Fruit fly (Drosophila melanogaster): ENCODE results near the gene Nup153.

Nup153 gene

DNA sequence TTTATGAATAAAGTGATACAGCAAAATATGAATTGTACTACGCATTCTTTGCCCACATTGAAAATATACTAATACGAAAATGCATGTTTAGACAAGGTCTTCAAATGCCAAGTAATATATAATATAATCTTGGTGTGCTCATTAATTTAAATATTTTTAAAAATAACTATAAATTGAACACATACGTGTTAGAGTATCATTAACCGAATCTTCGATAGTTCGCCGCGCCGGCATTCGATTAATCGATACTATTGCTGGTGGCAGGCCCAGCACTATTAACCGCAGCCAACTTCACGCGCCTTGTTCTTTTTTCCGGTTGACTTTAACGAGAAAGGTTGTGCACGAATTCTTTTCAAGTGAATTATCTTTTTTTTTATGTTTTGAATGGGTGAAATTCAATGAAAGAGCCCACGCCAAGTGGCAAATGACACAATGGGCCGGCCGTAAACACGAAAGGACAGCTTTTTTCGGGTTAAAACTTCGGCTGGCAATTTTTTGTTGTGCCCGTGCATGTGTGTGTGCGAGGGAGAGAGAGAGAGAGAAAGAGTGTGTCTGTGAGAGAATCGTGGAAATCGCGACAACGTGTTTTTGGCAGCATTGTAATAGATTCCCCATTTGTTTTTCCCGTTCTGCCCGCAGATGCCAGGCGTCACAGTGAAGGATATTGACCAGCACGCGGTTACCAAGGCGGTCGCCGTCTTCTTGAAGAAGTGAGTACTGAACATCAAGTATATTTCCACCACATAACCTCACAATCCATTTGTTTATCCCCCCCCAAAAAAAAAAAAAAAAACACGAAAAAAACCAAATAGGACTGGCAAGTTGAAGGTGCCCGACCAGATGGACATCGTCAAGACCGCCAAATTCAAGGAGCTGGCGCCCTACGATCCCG lies 38.8 kb downstream of the Nup153 start, which contains the start of gene RpS19a (continued):
- TF ChIP-seq cyc (GFP tag; optimal IDR thresholded peaks at IDR 0.05) (peak; percentile 50), Eip93F (GFP tag; optimal IDR thresholded peaks at IDR 0.05) (no peak), Ets96B (tag; optimal IDR thresholded peaks at IDR 0.05) (peak; percentile 17), Eip78C (GFP tag) (peak; percentile 89), CG6808 (GFP tag; optimal IDR thresholded peaks at IDR 0.05) (peak; percentile 72), svp (GFP tag) (peak; percentile 77), fkh (GFP tag; optimal IDR thresholded peaks at IDR 0.05) (no peak), CG6163 (GFP tag; IDR thresholded peaks at IDR 0.05) (peak; percentile 83), CG11762 (GFP tag; optimal IDR thresholded peaks at IDR 0.05; ENCODE audit: insufficient read depth) (peak; percentile 32), CG8119 (GFP tag; IDR thresholded peaks at IDR 0.05) (no peak), CG10669 (GFP tag; optimal IDR thresholded peaks at IDR 0.05) (peak; percentile 74), CG3032 (tag; optimal IDR thresholded peaks at IDR 0.05) (peak; percentile 14), fd85E (GFP tag; optimal IDR thresholded peaks at IDR 0.05) (peak; percentile 58), CG11294 (GFP tag; IDR thresholded peaks at IDR 0.05) (no peak), Lpt (GFP tag; optimal IDR thresholded peaks at IDR 0.05) (peak; percentile 11), CG6276 (GFP tag; optimal IDR thresholded peaks at IDR 0.05) (peak; percentile 43), Ets21C (GFP tag; optimal IDR thresholded peaks at IDR 0.05) (peak; percentile 3), CG32006 (GFP tag; optimal IDR thresholded peaks at IDR 0.05) (peak; percentile 32), CG34406 (GFP tag; optimal IDR thresholded peaks at IDR 0.05) (peak; percentile 67), CG6792 (GFP tag; optimal IDR thresholded peaks at IDR 0.05) (no peak), net (GFP tag; optimal IDR thresholded peaks at IDR 0.05) (peak; percentile 73), CG9139 (GFP tag; optimal IDR thresholded peaks at IDR 0.05) (peak; percentile 82), Smox (GFP tag; optimal IDR thresholded peaks at IDR 0.05) (peak; percentile 61), fd59A (GFP tag; optimal IDR thresholded peaks at IDR 0.05) (peak; percentile 36)

dm6 chrX:16640260-16641100 lies 41.4 kb downstream of the Nup153 start, which contains the start of the genes SNRPG and mthl1:
TSS of gene SNRPG (minus strand) at chrX:16640419.
TSS of gene mthl1 (plus strand) at chrX:16640968.
- TF ChIP-seq net (GFP tag; optimal IDR thresholded peaks at IDR 0.05) (peak; percentile 70), Smox (GFP tag; optimal IDR thresholded peaks at IDR 0.05) (peak; percentile 78), CG11294 (GFP tag; IDR thresholded peaks at IDR 0.05) (peak; percentile 91), CG4318 (GFP tag; optimal IDR thresholded peaks at IDR 0.05) (peak; percentile 78), CG31627 (GFP tag; optimal IDR thresholded peaks at IDR 0.05) (peak; percentile 91), Hr39 (GFP tag; optimal IDR thresholded peaks at IDR 0.05) (peak; percentile 90), acj6 (GFP tag; optimal IDR thresholded peaks at IDR 0.05) (peak; percentile 75), CG10669 (GFP tag; optimal IDR thresholded peaks at IDR 0.05) (peak; percentile 73), pdm3 (GFP tag; optimal IDR thresholded peaks at IDR 0.05) (peak; percentile 87), CG32006 (GFP tag; optimal IDR thresholded peaks at IDR 0.05) (peak; percentile 87), ss (GFP tag; optimal IDR thresholded peaks at IDR 0.05) (peak in 1 of 2 experiments; percentile 56), Eip78C (GFP tag) (peak; percentile 89), Sox14 (GFP tag; optimal IDR thresholded peaks at IDR 0.05) (peak; percentile 82), achi (GFP tag; optimal IDR thresholded peaks at IDR 0.05) (peak; percentile 72), CG11762 (GFP tag; optimal IDR thresholded peaks at IDR 0.05; ENCODE audit: insufficient read depth) (peak; percentile 63), CG7368 (GFP tag; optimal IDR thresholded peaks at IDR 0.05) (peak; percentile 29), Sox15 (GFP tag; optimal IDR thresholded peaks at IDR 0.05) (peak; percentile 85), eg (GFP tag; IDR thresholded peaks at IDR 0.05) (peak; percentile 95), CG9139 (GFP tag; optimal IDR thresholded peaks at IDR 0.05) (no peak), CG16779 (tag; optimal IDR thresholded peaks at IDR 0.05) (no peak), CG34406 (GFP tag; optimal IDR thresholded peaks at IDR 0.05) (peak; percentile 66), cyc (GFP tag; optimal IDR thresholded peaks at IDR 0.05) (peak; percentile 89), CG6854 (GFP tag; optimal IDR thresholded peaks at IDR 0.05) (no peak), CG6808 (GFP tag; optimal IDR thresholded peaks at IDR 0.05) (peak; percentile 36), dsx (GFP tag; optimal IDR thresholded peaks at IDR 0.05; ENCODE audit: poor library complexity, severe bottlenecking) (peak; percentile 28), Lpt (GFP tag; optimal IDR thresholded peaks at IDR 0.05) (peak; percentile 70), topi (GFP tag; optimal IDR thresholded peaks at IDR 0.05) (peak; percentile 80), Ets21C (GFP tag; optimal IDR thresholded peaks at IDR 0.05) (peak; percentile 79), OdsH (GFP tag; optimal IDR thresholded peaks at IDR 0.05) (peak; percentile 80), fd85E (GFP tag; optimal IDR thresholded peaks at IDR 0.05) (no peak), svp (GFP tag) (peak; percentile 94), Hr38 (GFP tag; optimal IDR thresholded peaks at IDR 0.05) (no peak), spab (GFP tag; optimal IDR thresholded peaks at IDR 0.05) (peak; percentile 48), Hr4 (GFP tag; optimal IDR thresholded peaks at IDR 0.05) (peak; percentile 53), CG6276 (GFP tag; optimal IDR thresholded peaks at IDR 0.05) (peak; percentile 58)
